Fruit fly (Drosophila melanogaster) whole organism, prepupa: Measurements from ENCODE around the gene Mnn1.

Experiments used
- Blimp-1 ChIP-seq: fragments of 200-800 bp; sonication (Bioruptor generic); optimal IDR thresholded peaks from 3 replicates; lab custom pipeline; 2017; ENCODE audit warnings: missing biosample characterization, missing genetic modification characterization, mild to moderate bottlenecking, moderate library complexity, missing genetic modification reagents
- CG10669 ChIP-seq: fragments of 200-800 bp; sonication (Bioruptor generic); optimal IDR thresholded peaks from 3 replicates; lab custom pipeline; 2018; ENCODE audit warnings: missing biosample characterization, mild to moderate bottlenecking, missing genetic modification characterization, moderate library complexity
- CG11294 ChIP-seq: fragments of 200-800 bp; sonication (Bioruptor generic); IDR thresholded peaks from 2 replicates; pipeline ENCODE4 v1.3.6; 2022; ENCODE audit warnings: missing biosample characterization, missing genetic modification characterization
- CG1621 ChIP-seq: fragments of 200-800 bp; sonication (Bioruptor generic); optimal IDR thresholded peaks from 3 replicates; lab custom pipeline; 2018; ENCODE audit warnings: missing biosample characterization, mild to moderate bottlenecking, missing genetic modification characterization
- CG16779 ChIP-seq: fragments of 200-800 bp; sonication (Bioruptor generic); optimal IDR thresholded peaks from 3 replicates; lab custom pipeline; 2017; ENCODE audit warnings: missing biosample characterization, mild to moderate bottlenecking, missing genetic modification characterization
- CG31627 ChIP-seq: fragments of 200-800 bp; sonication (Bioruptor generic); optimal IDR thresholded peaks from 3 replicates; lab custom pipeline; 2016; ENCODE audit warnings: missing biosample characterization, missing genetic modification characterization
- CG34406 ChIP-seq: fragments of 200-800 bp; sonication (Bioruptor generic); optimal IDR thresholded peaks from 3 replicates; lab custom pipeline; 2016; ENCODE audit warnings: missing biosample characterization, missing genetic modification characterization
- CG3919 ChIP-seq: fragments of 200-800 bp; sonication (Bioruptor generic); optimal IDR thresholded peaks from 3 replicates; lab custom pipeline; 2016; ENCODE audit warnings: missing biosample characterization, missing genetic modification characterization
- CG4318 ChIP-seq: fragments of 200-800 bp; sonication (Bioruptor generic); optimal IDR thresholded peaks from 3 replicates; lab custom pipeline; 2017; ENCODE audit warnings: missing biosample characterization, mild to moderate bottlenecking, missing genetic modification characterization
- CG6163 ChIP-seq: fragments of 200-800 bp; sonication (Bioruptor generic); IDR thresholded peaks from 3 replicates; pipeline ENCODE4 v1.3.6; 2022; ENCODE audit warnings: missing biosample characterization, missing genetic modification characterization
- CG6792 ChIP-seq: fragments of 200-800 bp; sonication (Bioruptor generic); optimal IDR thresholded peaks from 3 replicates; lab custom pipeline; 2016; ENCODE audit warnings: missing biosample characterization, missing genetic modification characterization
- CG6808 ChIP-seq: fragments of 200-800 bp; sonication (Bioruptor generic); optimal IDR thresholded peaks from 3 replicates; lab custom pipeline; 2017; ENCODE audit warnings: missing biosample characterization, missing genetic modification characterization, mild to moderate bottlenecking, moderate library complexity, missing genetic modification reagents
- CG7368 ChIP-seq: fragments of 200-800 bp; sonication (Bioruptor generic); optimal IDR thresholded peaks from 3 replicates; lab custom pipeline; 2016; ENCODE audit warnings: missing biosample characterization, missing genetic modification characterization
- CG8119 ChIP-seq: fragments of 200-800 bp; sonication (Bioruptor generic); IDR thresholded peaks from 3 replicates; pipeline ENCODE4 v1.3.6; 2022; ENCODE audit warnings: missing biosample characterization, missing genetic modification characterization
- CG8319 ChIP-seq: fragments of 200-800 bp; sonication (Bioruptor generic); optimal IDR thresholded peaks from 3 replicates; lab custom pipeline; 2016; ENCODE audit warnings: missing biosample characterization, missing genetic modification characterization
- CG8632 ChIP-seq: fragments of 200-800 bp; sonication (Bioruptor generic); optimal IDR thresholded peaks from 3 replicates; lab custom pipeline; 2016; ENCODE audit warnings: missing biosample characterization, missing genetic modification characterization
- CG9139 ChIP-seq: fragments of 200-800 bp; sonication (Bioruptor generic); optimal IDR thresholded peaks from 3 replicates; lab custom pipeline; 2017; ENCODE audit warnings: missing biosample characterization, mild to moderate bottlenecking, missing genetic modification characterization
- Eip78C ChIP-seq: fragments of 200-800 bp; sonication (Bioruptor generic); peaks from one replicate; lab custom pipeline; 2016; ENCODE audit warnings: missing biosample characterization, missing genetic modification characterization
- Eip93F ChIP-seq: fragments of 200-800 bp; sonication (Bioruptor generic); optimal IDR thresholded peaks from 2 replicates; lab custom pipeline; 2016; ENCODE audit warnings: missing biosample characterization, mild to moderate bottlenecking, missing genetic modification characterization
- Ets21C ChIP-seq: fragments of 200-800 bp; sonication (Bioruptor generic); optimal IDR thresholded peaks from 3 replicates; lab custom pipeline; 2016; ENCODE audit warnings: missing biosample characterization, missing genetic modification characterization
- Ets96B ChIP-seq: fragments of 200-800 bp; optimal IDR thresholded peaks from 2 replicates; lab custom pipeline; 2019; ENCODE audit warnings: missing biosample characterization, mild to moderate bottlenecking, missing genetic modification characterization, moderate library complexity
- Gug ChIP-seq: fragments of 200-800 bp; sonication (Bioruptor generic); IDR thresholded peaks from 2 replicates; pipeline ENCODE4 v1.3.6; 2022; ENCODE audit warnings: missing biosample characterization, missing genetic modification characterization
- Hr38 ChIP-seq: sonication (Bioruptor generic); optimal IDR thresholded peaks from 2 replicates; lab custom pipeline; 2016; ENCODE audit warnings: missing biosample characterization, missing genetic modification characterization
- Hr39 ChIP-seq: fragments of 200-800 bp; sonication (Bioruptor generic); optimal IDR thresholded peaks from 2 replicates; lab custom pipeline; 2016; ENCODE audit warnings: missing biosample characterization, missing genetic modification characterization
- Hr4 ChIP-seq: fragments of 200-800 bp; sonication (Bioruptor generic); optimal IDR thresholded peaks from 3 replicates; lab custom pipeline; 2016; ENCODE audit warnings: missing biosample characterization, missing genetic modification characterization
- Lpt ChIP-seq: fragments of 200-800 bp; sonication (Bioruptor generic); optimal IDR thresholded peaks from 3 replicates; lab custom pipeline; 2016; ENCODE audit warnings: missing biosample characterization, missing genetic modification characterization
- Met ChIP-seq: fragments of 200-800 bp; sonication (Bioruptor generic); optimal IDR thresholded peaks from 3 replicates; lab custom pipeline; 2016; ENCODE audit warnings: missing biosample characterization, missing genetic modification characterization
- Smox ChIP-seq: fragments of 200-800 bp; sonication (Bioruptor generic); optimal IDR thresholded peaks from 3 replicates; lab custom pipeline; 2016; ENCODE audit warnings: missing biosample characterization, missing genetic modification characterization
- Sox102F ChIP-seq: fragments of 200-800 bp; sonication (Bioruptor generic); optimal IDR thresholded peaks from 2 replicates; lab custom pipeline; 2016; ENCODE audit warnings: missing biosample characterization, mild to moderate bottlenecking, missing genetic modification characterization
- Sox15 ChIP-seq: fragments of 200-800 bp; sonication (Bioruptor generic); optimal IDR thresholded peaks from 3 replicates; lab custom pipeline; 2016; ENCODE audit warnings: missing biosample characterization, missing genetic modification characterization
- achi ChIP-seq: fragments of 200-800 bp; sonication (Bioruptor generic); optimal IDR thresholded peaks from 3 replicates; lab custom pipeline; 2016; ENCODE audit warnings: missing biosample characterization, missing genetic modification characterization
- dac ChIP-seq: fragments of 200-800 bp; sonication (Bioruptor generic); optimal IDR thresholded peaks from 2 replicates; lab custom pipeline; 2017; ENCODE audit warnings: missing biosample characterization, mild to moderate bottlenecking, missing genetic modification characterization
- dsx ChIP-seq: fragments of 200-800 bp; optimal IDR thresholded peaks from 3 replicates; lab custom pipeline; 2019; ENCODE audit warnings: missing biosample characterization, mild to moderate bottlenecking, missing genetic modification characterization, moderate library complexity; ENCODE audit not compliant: poor library complexity, severe bottlenecking
- eg ChIP-seq: fragments of 200-800 bp; sonication (Bioruptor generic); IDR thresholded peaks from 3 replicates; pipeline ENCODE4 v1.3.6; 2022; ENCODE audit warnings: missing biosample characterization, missing genetic modification characterization
- fd59A ChIP-seq: fragments of 200-800 bp; sonication (Bioruptor generic); optimal IDR thresholded peaks from 2 replicates; lab custom pipeline; 2017; ENCODE audit warnings: missing biosample characterization, mild to moderate bottlenecking, missing genetic modification characterization, missing genetic modification reagents
- fkh ChIP-seq: fragments of 200-800 bp; sonication (Bioruptor generic); optimal IDR thresholded peaks from 3 replicates; lab custom pipeline; 2017; ENCODE audit warnings: missing biosample characterization, mild to moderate bottlenecking, missing genetic modification characterization, moderate library complexity
- lz ChIP-seq: fragments of 200-800 bp; sonication (Bioruptor generic); optimal IDR thresholded peaks from 3 replicates; lab custom pipeline; 2016; ENCODE audit warnings: missing biosample characterization, missing genetic modification characterization
- net ChIP-seq: fragments of 200-800 bp; sonication (Bioruptor generic); optimal IDR thresholded peaks from 3 replicates; lab custom pipeline; 2016; ENCODE audit warnings: missing biosample characterization, missing genetic modification characterization
- pdm3 ChIP-seq: fragments of 200-800 bp; sonication (Bioruptor generic); optimal IDR thresholded peaks from 3 replicates; lab custom pipeline; 2016; ENCODE audit warnings: missing biosample characterization, missing genetic modification characterization
- spab ChIP-seq: fragments of 200-800 bp; sonication (Bioruptor generic); optimal IDR thresholded peaks from 2 replicates; lab custom pipeline; 2017; ENCODE audit warnings: missing biosample characterization, mild to moderate bottlenecking, missing genetic modification characterization, missing genetic modification reagents
- ss ChIP-seq, 2 experiments: fragments of 200-800 bp; sonication (Bioruptor generic); optimal IDR thresholded peaks; 2 replicates in 1 of 2; 3 replicates in 1 of 2; lab custom pipeline; 2017 to 2018; ENCODE audit warnings: mild to moderate bottlenecking in 2 of 2, missing biosample characterization in 2 of 2, missing genetic modification characterization in 2 of 2, moderate library complexity in 1 of 2
- svp ChIP-seq: fragments of 200-800 bp; sonication (Bioruptor generic); peaks from one replicate; lab custom pipeline; 2016; ENCODE audit warnings: missing biosample characterization, missing genetic modification characterization
- topi ChIP-seq: fragments of 200-800 bp; sonication (Bioruptor generic); optimal IDR thresholded peaks from 3 replicates; lab custom pipeline; 2016; ENCODE audit warnings: missing biosample characterization, missing genetic modification characterization
- vri ChIP-seq: fragments of 200-800 bp; sonication (Bioruptor generic); optimal IDR thresholded peaks from 3 replicates; lab custom pipeline; 2016; ENCODE audit warnings: missing biosample characterization, mild to moderate bottlenecking, missing genetic modification characterization

Gene Mnn1

dm6 chr2L:7081307-7081706, 25.2 kb downstream of the Mnn1 start (continued):
- TF ChIP-seq CG10669 (GFP tag; lab: Kevin White, UChicago): no peak

dm6 chr2L:7082203-7082602, 26.1 kb downstream of the Mnn1 start:
- peak; percentile 94 for TF ChIP-seq Blimp-1 (GFP tag; lab: Kevin White, UChicago)
- TF ChIP-seq CG7368 (GFP tag; lab: Kevin White, UChicago): no peak
- no peak for TF ChIP-seq Smox
- TF ChIP-seq vri (GFP tag; lab: Kevin White, UChicago): peak; percentile 16

dm6 chr2L:7084410-7084809, 28.3 kb downstream of the Mnn1 start, which contains the start of gene Pvf2:
Pvf2 (minus strand) TSS chr2L:7084635.
- TF ChIP-seq CG8319 (no peak), vri (GFP tag; lab: Kevin White, UChicago) (no peak), svp (GFP tag; lab: Kevin White, UChicago) (peak; percentile 34), Eip78C (peak; percentile 71), CG3919 (GFP tag; lab: Kevin White, UChicago) (peak; percentile 13), CG9139 (GFP tag; lab: Kevin White, UChicago) (peak; percentile 49), eg (GFP tag; lab: Robert Waterston, UW) (no peak), dsx (GFP tag; lab: Kevin White, UChicago) (peak; percentile 25), ss (GFP tag; optimal IDR thresholded peaks at IDR 0.05; lab: Kevin White, UChicago) (peak in 1 of 2 experiments; percentile 12), Sox15 (GFP tag; lab: Kevin White, UChicago) (no peak)

- TF ChIP-seq dsx (GFP tag; lab: Kevin White, UChicago) (peak; percentile 39), CG6808 (GFP tag; lab: Kevin White, UChicago) (no peak), Smox (peak; percentile 21), Sox102F (GFP tag; lab: Kevin White, UChicago) (peak; percentile 21), Eip93F (GFP tag; lab: Kevin White, UChicago) (no peak), CG31627 (GFP tag; lab: Kevin White, UChicago) (peak; percentile 20), CG11294 (GFP tag; lab: Robert Waterston, UW) (no peak), topi (GFP tag; lab: Kevin White, UChicago) (peak; percentile 7), Met (GFP tag; lab: Kevin White, UChicago) (peak; percentile 19), CG3919 (GFP tag; lab: Kevin White, UChicago) (peak; percentile 46), fd59A (GFP tag; lab: Kevin White, UChicago) (no peak), Ets21C (GFP tag; lab: Kevin White, UChicago) (no peak), eg (GFP tag; lab: Robert Waterston, UW) (peak; percentile 42; the same call in 1 of the 3 replicates), CG10669 (GFP tag; lab: Kevin White, UChicago) (peak; percentile 35), svp (GFP tag; lab: Kevin White, UChicago) (peak; percentile 66), Gug (GFP tag; lab: Robert Waterston, UW) (no peak), CG8632 (GFP tag; lab: Kevin White, UChicago) (peak; percentile 44), Eip78C (peak; percentile 76), CG8319 (no peak), CG7368 (GFP tag; lab: Kevin White, UChicago) (no peak), Hr39 (GFP tag; lab: Kevin White, UChicago) (peak; percentile 14), Sox15 (GFP tag; lab: Kevin White, UChicago) (peak; percentile 12), CG34406 (GFP tag; lab: Kevin White, UChicago) (peak; percentile 52), spab (no peak), Lpt (GFP tag; lab: Kevin White, UChicago) (no peak), CG6792 (GFP tag; lab: Kevin White, UChicago) (peak; percentile 31), CG1621 (tag; lab: Kevin White, UChicago) (peak; percentile 14), fkh (no peak), Ets96B (tag; lab: Kevin White, UChicago) (peak; percentile 41), CG4318 (GFP tag; lab: Kevin White, UChicago) (no peak), pdm3 (GFP tag; lab: Kevin White, UChicago) (peak; percentile 33), dac (GFP tag; lab: Kevin White, UChicago) (no peak), achi (GFP tag; lab: Kevin White, UChicago) (peak; percentile 44), Hr38 (no peak), Hr4 (GFP tag; lab: Kevin White, UChicago) (peak; percentile 23), net (GFP tag; lab: Kevin White, UChicago) (peak; percentile 4), CG16779 (tag; lab: Kevin White, UChicago) (no peak), CG8119 (GFP tag; lab: Robert Waterston, UW) (peak; percentile 42; the same call in 1 of the 3 replicates), lz (GFP tag; lab: Kevin White, UChicago) (peak; percentile 22), CG6163 (peak; percentile 70)
Measured at dm6 chr2L:7090922-7091321, 34.8 kb downstream of the Mnn1 start.
